Worm (Caenorhabditis elegans) whole organism, late embryonic: ENCODE data around the gene srg-6.

Source experiments
- C08G9.2 ChIP-seq: sonication (generic microtip); optimal IDR thresholded peaks from 2 replicates; lab custom pipeline; 2016; ENCODE audit warnings: mild to moderate bottlenecking, missing genetic modification characterization, moderate library complexity, missing compliant biosample characterization
- Y22D7AL.16 ChIP-seq: sonication (generic microtip); optimal IDR thresholded peaks from 2 replicates; lab custom pipeline; 2016; ENCODE audit warnings: missing genetic modification characterization, missing compliant biosample characterization
- ceh-45 ChIP-seq: fragments of 200-800 bp; sonication (Bioruptor generic); IDR thresholded peaks from 2 replicates; pipeline ENCODE4 v1.3.6; 2022; ENCODE audit warnings: missing genetic modification reagents, missing genetic modification characterization, missing compliant biosample characterization
- che-1 ChIP-seq: sonication (generic microtip); optimal IDR thresholded peaks from 2 replicates; lab custom pipeline; 2016; ENCODE audit warnings: mild to moderate bottlenecking, missing genetic modification characterization, missing compliant biosample characterization
- eyg-1 ChIP-seq: sonication (generic microtip); optimal IDR thresholded peaks from 2 replicates; lab custom pipeline; 2016; ENCODE audit warnings: missing genotype, missing genetic modification characterization, missing compliant biosample characterization
- fkh-10 ChIP-seq: fragments of 150-350 bp; optimal IDR thresholded peaks from 2 replicates; lab custom pipeline; 2014; ENCODE audit warnings: missing biosample characterization, missing genetic modification reagents, missing genetic modification characterization
- hlh-30 ChIP-seq: sonication (generic microtip); optimal IDR thresholded peaks from 2 replicates; lab custom pipeline; 2017; ENCODE audit warnings: antibody characterized with exemption, missing genetic modification characterization, missing compliant biosample characterization; ENCODE audit not compliant: insufficient read depth
- hlh-6 ChIP-seq: sonication (generic microtip); optimal IDR thresholded peaks from 2 replicates; lab custom pipeline; 2016; ENCODE audit warnings: missing genotype, missing genetic modification characterization, missing compliant biosample characterization
- mec-3 ChIP-seq: sonication (generic microtip); optimal IDR thresholded peaks from 2 replicates; lab custom pipeline; 2016; ENCODE audit warnings: borderline replicate concordance, missing genetic modification characterization, missing compliant biosample characterization
- nfya-1 ChIP-seq: sonication (generic microtip); optimal IDR thresholded peaks from 2 replicates; lab custom pipeline; 2017; ENCODE audit warnings: missing genetic modification characterization, mild to moderate bottlenecking, missing compliant biosample characterization, antibody characterized with exemption, moderate library complexity
- odd-2 ChIP-seq: sonication (generic microtip); optimal IDR thresholded peaks from 2 replicates; lab custom pipeline; 2017; ENCODE audit warnings: antibody characterized with exemption, mild to moderate bottlenecking, missing genetic modification characterization, missing compliant biosample characterization
- pha-2 ChIP-seq: sonication (generic microtip); optimal IDR thresholded peaks from 2 replicates; lab custom pipeline; 2017; ENCODE audit warnings: mild to moderate bottlenecking, missing genetic modification characterization, missing compliant biosample characterization
- pha-4 ChIP-seq: fragments of 150-350 bp; optimal IDR thresholded peaks from 2 replicates; lab custom pipeline; 2018; ENCODE audit warnings: missing biosample characterization, missing genetic modification reagents, missing genetic modification characterization
- sox-4 ChIP-seq: sonication (generic microtip); optimal IDR thresholded peaks from 2 replicates; lab custom pipeline; 2017; ENCODE audit warnings: mild to moderate bottlenecking, missing genetic modification characterization, inconsistent platforms, missing compliant biosample characterization

ce11 chrIII:6290469-6291182 lies 24.8 kb upstream of the srg-6 start:
- TF ChIP-seq C08G9.2 (tag; lab: Kevin White, UChicago) (no peak), eyg-1 (tag; lab: Kevin White, UChicago) (no peak), pha-2 (tag; lab: Kevin White, UChicago) (no peak), sox-4 (tag; lab: Kevin White, UChicago) (no peak), mec-3 (no peak), Y22D7AL.16 (tag; lab: Kevin White, UChicago) (no peak), ceh-45 (no peak), che-1 (tag; lab: Kevin White, UChicago) (no peak), nfya-1 (tag; lab: Kevin White, UChicago) (no peak), odd-2 (no peak), hlh-30 (tag; lab: Kevin White, UChicago) (no peak), hlh-6 (tag; lab: Kevin White, UChicago) (no peak), pha-4 (tag; lab: Kevin White, UChicago) (no peak), fkh-10 (GFP tag; lab: Kevin White, UChicago) (no peak)
